Fruit fly (Drosophila melanogaster) whole organism, embryonic: ENCODE measurements around the gene CG42536.

Source experiments
- ATbp ChIP-seq: fragments of 200-800 bp; sonication (Bioruptor generic); optimal IDR thresholded peaks from 2 replicates; lab custom pipeline; 2017; ENCODE audit warnings: missing biosample characterization, mild to moderate bottlenecking, missing genetic modification characterization, missing genetic modification reagents
- BtbVII ChIP-seq: fragments of 200-800 bp; sonication (Bioruptor generic); optimal IDR thresholded peaks from 3 replicates; lab custom pipeline; 2017; ENCODE audit warnings: missing biosample characterization, mild to moderate bottlenecking, missing genetic modification characterization
- CG12744 ChIP-seq: fragments of 200-800 bp; sonication (Bioruptor generic); optimal IDR thresholded peaks from 2 replicates; lab custom pipeline; 2016; ENCODE audit warnings: missing biosample characterization, missing genetic modification characterization
- CG15073 ChIP-seq: fragments of 200-800 bp; sonication (Bioruptor generic); optimal IDR thresholded peaks from 2 replicates; lab custom pipeline; 2016; ENCODE audit warnings: missing biosample characterization, missing genetic modification characterization
- CG15601 ChIP-seq: fragments of 200-800 bp; sonication (Bioruptor generic); optimal IDR thresholded peaks from 3 replicates; lab custom pipeline; 2019; ENCODE audit warnings: missing biosample characterization, mild to moderate bottlenecking, missing genetic modification characterization, moderate library complexity
- CG16779 ChIP-seq: fragments of 200-800 bp; sonication (Bioruptor generic); IDR thresholded peaks from 2 replicates; pipeline ENCODE4 v1.3.6; 2022; ENCODE audit warnings: missing biosample characterization, missing genetic modification characterization
- CG17802 ChIP-seq: fragments of 200-800 bp; sonication (Bioruptor generic); optimal IDR thresholded peaks from 2 replicates; lab custom pipeline; 2018; ENCODE audit warnings: missing biosample characterization, mild to moderate bottlenecking, missing genetic modification characterization, moderate library complexity
- CG17829 ChIP-seq: fragments of 200-800 bp; optimal IDR thresholded peaks from 2 replicates; lab custom pipeline; 2019; ENCODE audit warnings: missing biosample characterization, mild to moderate bottlenecking, missing genetic modification characterization, moderate library complexity
- CG18262 ChIP-seq: fragments of 200-800 bp; optimal IDR thresholded peaks from 3 replicates; lab custom pipeline; 2019; ENCODE audit warnings: missing biosample characterization, mild to moderate bottlenecking, missing genetic modification characterization, moderate library complexity
- CG2116 ChIP-seq: fragments of 200-800 bp; sonication (Bioruptor generic); optimal IDR thresholded peaks from 3 replicates; lab custom pipeline; 2018; ENCODE audit warnings: missing biosample characterization, mild to moderate bottlenecking, missing genetic modification characterization
- CG2129 ChIP-seq: fragments of 200-800 bp; sonication (Bioruptor generic); IDR thresholded peaks from 2 replicates; pipeline ENCODE4 v1.3.6; 2022; ENCODE audit warnings: missing biosample characterization, missing genetic modification characterization; ENCODE audit not compliant: partially characterized antibody
- CG30020 ChIP-seq: fragments of 200-800 bp; optimal IDR thresholded peaks from 2 replicates; lab custom pipeline; 2019; ENCODE audit warnings: missing biosample characterization, mild to moderate bottlenecking, missing genetic modification characterization, moderate library complexity
- CG32767 ChIP-seq: fragments of 200-800 bp; sonication (Bioruptor generic); IDR thresholded peaks from 2 replicates; pipeline ENCODE4 v1.3.6; 2022; ENCODE audit warnings: missing biosample characterization, missing genetic modification characterization
- CG3726 ChIP-seq: fragments of 200-800 bp; sonication (Bioruptor generic); IDR thresholded peaks from 3 replicates; pipeline ENCODE4, ENCODE4 v1.3.6; 2022; ENCODE audit warnings: missing biosample characterization, missing genetic modification characterization
- CG4617 ChIP-seq: fragments of 200-800 bp; sonication (Bioruptor generic); optimal IDR thresholded peaks from 3 replicates; lab custom pipeline; 2016; ENCODE audit warnings: missing biosample characterization, missing genetic modification characterization, borderline replicate concordance
- CG4820 ChIP-seq: fragments of 200-800 bp; sonication (Bioruptor generic); optimal IDR thresholded peaks from 3 replicates; lab custom pipeline; 2016; ENCODE audit warnings: missing biosample characterization, missing genetic modification characterization
- CG6272 ChIP-seq: fragments of 200-800 bp; sonication (Bioruptor generic); IDR thresholded peaks from 2 replicates; pipeline ENCODE4 v1.3.6; 2022; ENCODE audit warnings: missing biosample characterization, missing genetic modification characterization
- CG6654 ChIP-seq: fragments of 200-800 bp; sonication (Bioruptor generic); optimal IDR thresholded peaks from 2 replicates; lab custom pipeline; 2017; ENCODE audit warnings: missing biosample characterization, mild to moderate bottlenecking, missing genetic modification characterization
- CG8281 ChIP-seq: fragments of 200-800 bp; sonication (Bioruptor generic); optimal IDR thresholded peaks from 2 replicates; lab custom pipeline; 2018; ENCODE audit warnings: missing biosample characterization, mild to moderate bottlenecking, missing genetic modification characterization, moderate library complexity
- CG8388 ChIP-seq: fragments of 200-800 bp; sonication (Bioruptor generic); optimal IDR thresholded peaks from 2 replicates; lab custom pipeline; 2019; ENCODE audit warnings: missing biosample characterization, mild to moderate bottlenecking, missing genetic modification characterization, moderate library complexity
- CG8765 ChIP-seq: fragments of 200-800 bp; sonication (Bioruptor generic); IDR thresholded peaks from 2 replicates; pipeline ENCODE4 v1.3.6; 2022; ENCODE audit warnings: missing biosample characterization, missing genetic modification characterization
- Dp ChIP-seq: fragments of 200-800 bp; sonication (Bioruptor generic); optimal IDR thresholded peaks from 2 replicates; lab custom pipeline; 2018; ENCODE audit warnings: missing biosample characterization, mild to moderate bottlenecking, missing genetic modification characterization, moderate library complexity
- Gsc ChIP-seq: fragments of 200-800 bp; sonication (Bioruptor generic); IDR thresholded peaks from 2 replicates; pipeline ENCODE4 v1.3.6; 2022; ENCODE audit warnings: missing biosample characterization, missing genetic modification characterization
- Hr51 ChIP-seq, 2 experiments: fragments of 200-800 bp; sonication (Bioruptor generic); optimal IDR thresholded peaks; 2 replicates in 1 of 2; 3 replicates in 1 of 2; lab custom pipeline; 2016 to 2018; ENCODE audit warnings: missing biosample characterization in 2 of 2, missing genetic modification characterization in 2 of 2, mild to moderate bottlenecking in 1 of 2, moderate library complexity in 1 of 2
- MESR4 ChIP-seq: fragments of 200-800 bp; sonication (Bioruptor generic); optimal IDR thresholded peaks from 2 replicates; lab custom pipeline; 2018; ENCODE audit warnings: missing biosample characterization, mild to moderate bottlenecking, missing genetic modification characterization, moderate library complexity
- Mad ChIP-seq: fragments of 200-800 bp; sonication (Bioruptor generic); optimal IDR thresholded peaks from 2 replicates; lab custom pipeline; 2016; ENCODE audit warnings: missing biosample characterization, missing genetic modification characterization
- NC2β ChIP-seq: fragments of 200-800 bp; sonication (Bioruptor generic); optimal IDR thresholded peaks from 2 replicates; lab custom pipeline; 2016; ENCODE audit warnings: missing biosample characterization, missing genetic modification characterization
- Sox102F ChIP-seq: fragments of 200-800 bp; sonication (Bioruptor generic); optimal IDR thresholded peaks from 2 replicates; lab custom pipeline; 2018; ENCODE audit warnings: missing biosample characterization, mild to moderate bottlenecking, missing genetic modification characterization, moderate library complexity
- ap ChIP-seq: fragments of 200-800 bp; sonication (Bioruptor generic); IDR thresholded peaks from 2 replicates; pipeline ENCODE4 v1.3.6; 2022; ENCODE audit warnings: missing biosample characterization, missing genetic modification characterization
- bsh ChIP-seq, 2 experiments: fragments of 200-800 bp; sonication (Bioruptor generic); optimal IDR thresholded peaks; 2 replicates each; lab custom pipeline; 2017 to 2018; ENCODE audit warnings: mild to moderate bottlenecking in 2 of 2, missing biosample characterization in 2 of 2, missing genetic modification characterization in 2 of 2, moderate library complexity in 1 of 2
- cg ChIP-seq: fragments of 200-800 bp; sonication (Bioruptor generic); optimal IDR thresholded peaks from 3 replicates; lab custom pipeline; 2019; ENCODE audit warnings: missing biosample characterization, mild to moderate bottlenecking, missing genetic modification characterization, moderate library complexity
- en ChIP-seq: fragments of 200-800 bp; sonication (Bioruptor generic); optimal IDR thresholded peaks from 2 replicates; lab custom pipeline; 2016; ENCODE audit warnings: missing biosample characterization, missing genetic modification characterization
- ewg ChIP-seq: fragments of 200-800 bp; sonication (Bioruptor generic); optimal IDR thresholded peaks from 3 replicates; lab custom pipeline; 2017; ENCODE audit warnings: mild to moderate bottlenecking, missing biosample characterization, missing genetic modification reagents, missing genetic modification characterization
- fd3F ChIP-seq: fragments of 200-800 bp; sonication (Bioruptor generic); optimal IDR thresholded peaks from 2 replicates; lab custom pipeline; 2018; ENCODE audit warnings: missing biosample characterization, mild to moderate bottlenecking, missing genetic modification characterization, moderate library complexity
- lbe ChIP-seq: fragments of 200-800 bp; sonication (Bioruptor generic); optimal IDR thresholded peaks from 2 replicates; lab custom pipeline; 2016; ENCODE audit warnings: missing biosample characterization, mild to moderate bottlenecking, missing genetic modification characterization
- lov ChIP-seq, 2 experiments: fragments of 200-800 bp in 1 of 2; fragments of >200 bp in 1 of 2; sonication (Bioruptor generic) in 1 of 2; IDR thresholded peaks in 1 of 2; optimal IDR thresholded peaks in 1 of 2; 2 replicates in 1 of 2; 3 replicates in 1 of 2; pipeline versions ENCODE4 v1.3.6 to Lab custom; 2017 to 2022; ENCODE audit warnings: missing biosample characterization in 1 of 2, missing genetic modification characterization in 1 of 2
- pfk ChIP-seq: fragments of 200-800 bp; sonication (Bioruptor generic); optimal IDR thresholded peaks from 2 replicates; lab custom pipeline; 2018; ENCODE audit warnings: missing biosample characterization, mild to moderate bottlenecking, missing genetic modification characterization, moderate library complexity
- pnt ChIP-seq: fragments of 200-800 bp; sonication (Bioruptor generic); optimal IDR thresholded peaks from 3 replicates; lab custom pipeline; 2016; ENCODE audit warnings: missing biosample characterization, missing genetic modification characterization
- psq ChIP-seq: fragments of 200-800 bp; sonication (Bioruptor generic); optimal IDR thresholded peaks from 2 replicates; lab custom pipeline; 2017; ENCODE audit warnings: missing biosample characterization, missing genetic modification characterization
- ro ChIP-seq: fragments of 200-800 bp; sonication (Bioruptor generic); IDR thresholded peaks from 2 replicates; pipeline ENCODE4 v1.3.6; 2022; ENCODE audit warnings: missing biosample characterization, missing genetic modification characterization
- slp2 ChIP-seq: fragments of 200-800 bp; sonication (Bioruptor generic); optimal IDR thresholded peaks from 2 replicates; lab custom pipeline; 2016; ENCODE audit warnings: missing biosample characterization, missing genetic modification characterization
- sqz ChIP-seq: fragments of 200-800 bp; sonication (Bioruptor generic); optimal IDR thresholded peaks from 3 replicates; lab custom pipeline; 2018; ENCODE audit warnings: missing biosample characterization, mild to moderate bottlenecking, missing genetic modification characterization
- stc ChIP-seq: fragments of 200-800 bp; sonication (Bioruptor generic); IDR thresholded peaks from 2 replicates; pipeline ENCODE4 v1.3.6; 2022; ENCODE audit warnings: missing biosample characterization, missing genetic modification characterization
- tap ChIP-seq: fragments of 200-800 bp; optimal IDR thresholded peaks from 3 replicates; lab custom pipeline; 2019; ENCODE audit warnings: missing biosample characterization, mild to moderate bottlenecking, missing genetic modification characterization, moderate library complexity
- tin ChIP-seq: fragments of 200-800 bp; sonication (Bioruptor generic); optimal IDR thresholded peaks from 3 replicates; lab custom pipeline; 2016; ENCODE audit warnings: missing biosample characterization, missing genetic modification characterization
- unpg ChIP-seq: fragments of 200-800 bp; sonication (Bioruptor generic); optimal IDR thresholded peaks from 3 replicates; lab custom pipeline; 2018; ENCODE audit warnings: missing biosample characterization, mild to moderate bottlenecking, missing genetic modification characterization, moderate library complexity
- z ChIP-seq: fragments of 200-800 bp; sonication (Bioruptor generic); IDR thresholded peaks from 3 replicates; pipeline ENCODE4 v1.3.6; 2022; ENCODE audit warnings: missing biosample characterization, missing genetic modification characterization
- zf30C ChIP-seq: fragments of 200-800 bp; sonication (Bioruptor generic); optimal IDR thresholded peaks from 3 replicates; lab custom pipeline; 2018; ENCODE audit warnings: missing biosample characterization, mild to moderate bottlenecking, missing genetic modification characterization
- zfh1 ChIP-seq: fragments of 200-800 bp; sonication (Bioruptor generic); IDR thresholded peaks from 3 replicates; pipeline ENCODE4 v1.3.6; 2022; ENCODE audit warnings: missing biosample characterization, missing genetic modification characterization

CG42536 gene

DNA sequence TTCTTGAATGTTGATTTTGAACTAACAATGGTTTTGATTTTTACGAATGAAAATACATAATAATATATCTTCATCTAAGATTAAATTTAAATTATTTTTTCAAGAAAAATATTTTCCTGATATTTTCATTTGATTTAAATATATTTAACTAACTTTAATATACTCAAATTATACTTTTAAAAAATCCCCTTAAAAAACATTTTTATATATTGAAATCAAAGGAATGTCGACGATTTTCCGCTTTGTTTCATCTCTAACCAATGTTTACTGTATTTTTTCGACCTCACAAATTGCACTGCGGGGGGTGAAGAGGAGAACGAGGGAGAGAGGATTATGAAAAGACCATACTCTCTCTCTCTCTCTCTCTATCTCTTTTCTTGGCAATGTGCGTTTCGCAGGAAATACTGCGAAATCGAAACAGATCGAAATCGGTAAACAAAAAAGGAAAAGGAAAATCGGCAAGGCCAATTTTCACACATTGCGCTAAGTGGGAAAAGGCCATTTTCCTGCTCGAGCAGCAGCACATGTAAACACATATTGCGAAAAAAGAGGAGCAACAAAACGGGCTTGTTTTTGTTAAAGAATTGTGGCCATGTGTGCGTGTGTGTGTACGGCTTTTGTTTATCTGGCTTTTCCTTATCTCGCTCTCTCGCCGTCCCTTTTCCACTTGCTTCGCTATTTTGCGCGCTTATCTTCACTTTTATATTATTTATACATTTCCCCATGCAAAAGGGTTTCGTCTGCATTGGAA, 30.3 kb upstream of the CG42536 start (continued):
- TF ChIP-seq CG15073 (GFP tag; lab: Kevin White, UChicago) (no peak), ATbp (GFP tag; lab: Kevin White, UChicago) (no peak), CG8281 (tag; lab: Kevin White, UChicago) (no peak), fd3F (GFP tag; lab: Kevin White, UChicago) (no peak), tin (GFP tag; lab: Kevin White, UChicago) (no peak), cg (GFP tag; lab: Kevin White, UChicago) (peak; percentile 62), Hr51 (GFP tag; optimal IDR thresholded peaks at IDR 0.05; lab: Kevin White, UChicago) (peak in 1 of 2 experiments; percentile 40), BtbVII (GFP tag; lab: Kevin White, UChicago) (no peak), CG32767 (no peak), CG16779 (GFP tag; lab: Robert Waterston, UW) (no peak), lbe (GFP tag; lab: Kevin White, UChicago) (no peak), CG15601 (tag; lab: Kevin White, UChicago) (peak; percentile 25), zfh1 (GFP tag; lab: Robert Waterston, UW) (no peak), Mad (GFP tag; lab: Kevin White, UChicago) (no peak), CG3726 (GFP tag; lab: Robert Waterston, UW) (no peak), CG30020 (tag; lab: Kevin White, UChicago) (no peak), CG18262 (peak; percentile 52), ap (GFP tag; lab: Robert Waterston, UW) (no peak), psq (GFP tag; lab: Kevin White, UChicago) (no peak), CG4617 (GFP tag; lab: Kevin White, UChicago) (no peak), CG8765 (GFP tag; lab: Robert Waterston, UW) (no peak), ro (GFP tag; lab: Robert Waterston, UW) (no peak), stc (GFP tag; lab: Robert Waterston, UW) (no peak), pfk (no peak), NC2β (no peak), sqz (no peak), zf30C (GFP tag; lab: Kevin White, UChicago) (no peak), CG2129 (GFP tag; lab: Robert Waterston, UW) (no peak), z (GFP tag; lab: Robert Waterston, UW) (no peak), CG8388 (no peak), Sox102F (GFP tag; lab: Kevin White, UChicago) (peak; percentile 25), CG17802 (tag; lab: Kevin White, UChicago) (no peak), CG6272 (no peak), bsh (GFP tag; optimal IDR thresholded peaks at IDR 0.05; lab: Kevin White, UChicago) (peak in 1 of 2 experiments; percentile 4), en (GFP tag; lab: Kevin White, UChicago) (no peak), ewg (GFP tag; lab: Kevin White, UChicago) (no peak), CG6654 (no peak), pnt (GFP tag; lab: Kevin White, UChicago) (no peak), CG12744 (GFP tag; lab: Kevin White, UChicago) (no peak), tap (peak; percentile 32), CG4820 (GFP tag; lab: Kevin White, UChicago) (no peak), MESR4 (no peak), CG2116 (GFP tag; lab: Kevin White, UChicago) (no peak), unpg (no peak), lov (optimal IDR thresholded peaks at IDR 0.05; lab: Kevin White, UChicago) (no peak), lov (GFP tag; IDR thresholded peaks at IDR 0.05; lab: Robert Waterston, UW) (0 out of 3 replicates have a peak, but pooled peaks have one; percentile 13), Gsc (GFP tag; lab: Robert Waterston, UW) (no peak), CG17829 (tag; lab: Kevin White, UChicago) (peak; percentile 10), Dp (no peak), slp2 (no peak)
